Worm (Caenorhabditis elegans) whole organism, L4 larva: ENCODE results near the gene pmt-1.

Experiments used
- daf-12 ChIP-seq: fragments of 150-350 bp; optimal IDR thresholded peaks from 2 replicates; lab custom pipeline; 2014; ENCODE audit warnings: missing biosample characterization, missing genetic modification reagents, missing genetic modification characterization
- egl-27 ChIP-seq: sonication (generic microtip); optimal IDR thresholded peaks from 3 replicates; lab custom pipeline; 2017; ENCODE audit warnings: missing biosample characterization, missing genetic modification reagents, missing genetic modification characterization

- TF ChIP-seq daf-12 (tag; lab: Kevin White, UChicago) (no peak), egl-27 (no peak)
Measured at ce11 chrII:5289142-5289541, 6.8 kb upstream of the pmt-1 start, which contains the start of gene ZK622.5.
